Worm (Caenorhabditis elegans) whole organism, early embryonic: ENCODE data around the gene F59B10.4.

ENCODE experiments used
- F13C5.2 ChIP-seq: sonication (generic microtip); optimal IDR thresholded peaks from 2 replicates; lab custom pipeline; 2017; ENCODE audit warnings: mild to moderate bottlenecking, missing genetic modification characterization, inconsistent platforms, missing compliant biosample characterization
- aly-1 ChIP-seq: sonication (generic microtip); optimal IDR thresholded peaks from 2 replicates; lab custom pipeline; 2016; ENCODE audit warnings: missing genetic modification characterization, missing compliant biosample characterization
- ama-1 ChIP-seq: fragments of 150-350 bp; optimal IDR thresholded peaks from 2 replicates; lab custom pipeline; 2014
- ceh-13 ChIP-seq: fragments of 200-800 bp; sonication (Bioruptor generic); optimal IDR thresholded peaks from 2 replicates; lab custom pipeline; 2018; ENCODE audit warnings: mild to moderate bottlenecking, missing genetic modification characterization, missing compliant biosample characterization
- ceh-36 ChIP-seq: sonication (generic microtip); optimal IDR thresholded peaks from 2 replicates; lab custom pipeline; 2016; ENCODE audit warnings: missing genetic modification characterization, inconsistent platforms, missing compliant biosample characterization
- hmg-4 ChIP-seq: fragments of 200-800 bp; sonication (Bioruptor generic); optimal IDR thresholded peaks from 2 replicates; lab custom pipeline; 2018; ENCODE audit warnings: mild to moderate bottlenecking, missing genetic modification characterization, missing compliant biosample characterization
- scrt-1 ChIP-seq: fragments of 200-800 bp; sonication (Bioruptor generic); IDR thresholded peaks from 2 replicates; pipeline ENCODE4 v1.3.6; 2022; ENCODE audit warnings: missing genetic modification characterization, missing compliant biosample characterization
- tbx-11 ChIP-seq: fragments of 200-800 bp; sonication (Bioruptor generic); IDR thresholded peaks from 2 replicates; pipeline ENCODE4 v1.3.6; 2022; ENCODE audit warnings: missing genetic modification characterization, missing compliant biosample characterization
- tbx-37 ChIP-seq: fragments of 200-800 bp; sonication (Bioruptor generic); conservative IDR thresholded peaks from 2 replicates; pipeline ENCODE4 v1.3.6; 2022; ENCODE audit warnings: missing genetic modification reagents, missing genetic modification characterization, missing compliant biosample characterization

- TF ChIP-seq scrt-1 (GFP tag; lab: Robert Waterston, UW): no peak
- no peak for TF ChIP-seq ama-1 (lab: Kevin White, UChicago)
- no peak for TF ChIP-seq ceh-13
- TF ChIP-seq F13C5.2 (tag; lab: Kevin White, UChicago): no peak
- no peak for TF ChIP-seq hmg-4 (GFP tag; lab: Kevin White, UChicago)
- no peak for TF ChIP-seq tbx-37 (GFP tag; lab: Robert Waterston, UW)
- TF ChIP-seq tbx-11: no peak
- no peak for TF ChIP-seq aly-1
- TF ChIP-seq ceh-36 (tag; lab: Kevin White, UChicago): no peak
Observed at ce11 chrII:10523583-10523982, 4.7 kb upstream of the F59B10.4 start, which contains the start of gene F59B10.5.
